Worm (Caenorhabditis elegans): ENCODE results near the gene R09A1.3.

ce11 chrV:1052559-1053064, 25.7 kb upstream of the R09A1.3 start, which contains the start of gene K10C9.4:
- TF ChIP-seq ZK546.5 (tag; optimal IDR thresholded peaks at IDR 0.05) (no peak), C34F6.9 (tag; optimal IDR thresholded peaks at IDR 0.05) (no peak), nhr-25 (tag; optimal IDR thresholded peaks at IDR 0.05) (no peak), unc-39 (tag; optimal IDR thresholded peaks at IDR 0.05) (no peak)
